Worm (Caenorhabditis elegans): Measurements from ENCODE around the gene srbc-9.

Gene srbc-9

ce11 chrV:7522279-7522678, 32.0 kb upstream of the srbc-9 start, which contains the start of gene C54F6.15:
TSS of gene C54F6.15 (minus strand) at chrV:7522379.
- TF ChIP-seq nhr-10 (tag; optimal IDR thresholded peaks at IDR 0.05) (no peak), mab-5 (tag; optimal IDR thresholded peaks at IDR 0.05) (no peak), Y55F3AM.14 (GFP tag; optimal IDR thresholded peaks at IDR 0.05) (no peak), mdl-1 (tag; optimal IDR thresholded peaks at IDR 0.05) (no peak), snpc-4 (tag; optimal IDR thresholded peaks at IDR 0.05) (no peak), sma-9 (GFP tag; optimal IDR thresholded peaks at IDR 0.05) (no peak), sma-9 (tag; optimal IDR thresholded peaks at IDR 0.05) (no peak), nhr-237 (tag; optimal IDR thresholded peaks at IDR 0.05) (no peak), elt-1 (tag; optimal IDR thresholded peaks at IDR 0.05) (no peak), nhr-23 (tag; optimal IDR thresholded peaks at IDR 0.05) (no peak), nhr-21 (tag; optimal IDR thresholded peaks at IDR 0.05) (no peak), C34F6.9 (tag; optimal IDR thresholded peaks at IDR 0.05) (no peak), sem-4 (tag; optimal IDR thresholded peaks at IDR 0.05) (no peak), aly-2 (tag; optimal IDR thresholded peaks at IDR 0.05) (no peak), blmp-1 (tag; optimal IDR thresholded peaks at IDR 0.05; ENCODE audit: insufficient read depth) (no peak), egl-27 (tag; optimal IDR thresholded peaks at IDR 0.05) (no peak), zag-1 (tag; optimal IDR thresholded peaks at IDR 0.05) (no peak), ceh-16 (tag; optimal IDR thresholded peaks at IDR 0.05) (no peak), lin-11 (tag; optimal IDR thresholded peaks at IDR 0.05) (no peak), gmeb-1 (tag; optimal IDR thresholded peaks at IDR 0.05) (no peak)

- TF ChIP-seq nhr-77 (tag; optimal IDR thresholded peaks at IDR 0.05) (no peak), nhr-237 (tag; optimal IDR thresholded peaks at IDR 0.05) (no peak), gmeb-1 (tag; optimal IDR thresholded peaks at IDR 0.05) (peak; percentile 15), sma-9 (GFP tag; optimal IDR thresholded peaks at IDR 0.05) (peak; percentile 16), sma-9 (tag; optimal IDR thresholded peaks at IDR 0.05) (no peak), nhr-6 (tag; optimal IDR thresholded peaks at IDR 0.05) (no peak), ceh-16 (tag; optimal IDR thresholded peaks at IDR 0.05) (no peak), fos-1 (tag; optimal IDR thresholded peaks at IDR 0.05) (peak; percentile 7)
Observed at ce11 chrV:7521304-7521703, 31.1 kb upstream of the srbc-9 start.

- no peak for TF ChIP-seq nhr-11 (tag; optimal IDR thresholded peaks at IDR 0.05)
- no peak for TF ChIP-seq lin-11 (tag; optimal IDR thresholded peaks at IDR 0.05)
- no peak for TF ChIP-seq ztf-4 (tag; optimal IDR thresholded peaks at IDR 0.05)
- TF ChIP-seq lin-13 (GFP tag; optimal IDR thresholded peaks at IDR 0.05): no peak
- TF ChIP-seq nhr-23 (tag; optimal IDR thresholded peaks at IDR 0.05): no peak
- TF ChIP-seq ceh-82 (tag; optimal IDR thresholded peaks at IDR 0.05): no peak
- no peak for TF ChIP-seq unc-39 (tag; optimal IDR thresholded peaks at IDR 0.05)
- TF ChIP-seq alr-1 (tag; optimal IDR thresholded peaks at IDR 0.05): no peak
- no peak for TF ChIP-seq fos-1 (tag; optimal IDR thresholded peaks at IDR 0.05)
- no peak for TF ChIP-seq C34F6.9 (tag; optimal IDR thresholded peaks at IDR 0.05)
- TF ChIP-seq sma-3 (GFP tag; optimal IDR thresholded peaks at IDR 0.05): no peak
- TF ChIP-seq F13H6.1 (tag; optimal IDR thresholded peaks at IDR 0.05): no peak
- TF ChIP-seq nhr-12 (tag; optimal IDR thresholded peaks at IDR 0.05): no peak
- no peak for TF ChIP-seq snpc-4 (tag; optimal IDR thresholded peaks at IDR 0.05)
- TF ChIP-seq nhr-25 (tag; optimal IDR thresholded peaks at IDR 0.05): no peak
- TF ChIP-seq dmd-4 (tag; optimal IDR thresholded peaks at IDR 0.05): no peak
- TF ChIP-seq ceh-16 (tag; optimal IDR thresholded peaks at IDR 0.05): no peak
- TF ChIP-seq unc-55 (GFP tag; optimal IDR thresholded peaks at IDR 0.05): no peak
Observed at ce11 chrV:7520077-7520476, 29.8 kb upstream of the srbc-9 start, which contains the start of gene srb-19. TSS of gene srb-19 (minus strand) at chrV:7520177.

ce11 chrV:7514939-7515338, 24.7 kb upstream of the srbc-9 start, which contains the start of gene srb-18:
TSS of gene srb-18 (plus strand) at chrV:7515239.
- TF ChIP-seq alr-1 (tag; optimal IDR thresholded peaks at IDR 0.05) (no peak), mdl-1 (tag; optimal IDR thresholded peaks at IDR 0.05) (no peak), ama-1 (optimal IDR thresholded peaks at IDR 0.05) (no peak), nhr-237 (tag; optimal IDR thresholded peaks at IDR 0.05) (no peak), lin-39 (tag; optimal IDR thresholded peaks at IDR 0.05) (no peak), aly-2 (tag; optimal IDR thresholded peaks at IDR 0.05) (no peak), dmd-4 (tag; optimal IDR thresholded peaks at IDR 0.05) (no peak), C34F6.9 (tag; optimal IDR thresholded peaks at IDR 0.05) (no peak), nhr-25 (tag; optimal IDR thresholded peaks at IDR 0.05) (no peak), nhr-11 (tag; optimal IDR thresholded peaks at IDR 0.05) (no peak), blmp-1 (tag; optimal IDR thresholded peaks at IDR 0.05; ENCODE audit: insufficient read depth) (no peak), nhr-21 (tag; optimal IDR thresholded peaks at IDR 0.05) (no peak), unc-39 (tag; optimal IDR thresholded peaks at IDR 0.05) (no peak), ztf-1 (GFP tag; conservative IDR thresholded peaks at IDR 0.05) (no peak), gmeb-1 (tag; optimal IDR thresholded peaks at IDR 0.05) (no peak), ceh-82 (tag; optimal IDR thresholded peaks at IDR 0.05) (no peak), ztf-11 (tag; optimal IDR thresholded peaks at IDR 0.05) (no peak)
